Fruit fly (Drosophila melanogaster) whole organism, pupa: Measurements from ENCODE around the gene CG33346.

Experiments used
- CG10348 ChIP-seq: fragments of 200-800 bp; sonication (Bioruptor generic); IDR thresholded peaks from 2 replicates; pipeline ENCODE4 v1.3.6; 2022; ENCODE audit warnings: missing biosample characterization, missing genetic modification characterization
- CG12605 ChIP-seq: fragments of 200-800 bp; sonication (Bioruptor generic); IDR thresholded peaks from 2 replicates; pipeline ENCODE4 v1.3.6; 2022; ENCODE audit warnings: missing biosample characterization, missing genetic modification characterization
- CG14655 ChIP-seq: fragments of 200-800 bp; sonication (Bioruptor generic); optimal IDR thresholded peaks from 3 replicates; lab custom pipeline; 2017; ENCODE audit warnings: mild to moderate bottlenecking, missing biosample characterization, missing genetic modification reagents, missing genetic modification characterization
- CG15710 ChIP-seq: fragments of 200-800 bp; sonication (Bioruptor generic); optimal IDR thresholded peaks from 2 replicates; lab custom pipeline; 2018; ENCODE audit warnings: missing biosample characterization, mild to moderate bottlenecking, missing genetic modification characterization, moderate library complexity
- CG17806 ChIP-seq: fragments of 200-800 bp; sonication (Bioruptor generic); optimal IDR thresholded peaks from 2 replicates; lab custom pipeline; 2018; ENCODE audit warnings: missing biosample characterization, mild to moderate bottlenecking, missing genetic modification characterization, moderate library complexity
- CG32121 ChIP-seq: fragments of 200-800 bp; sonication (Bioruptor generic); IDR thresholded peaks from 2 replicates; pipeline ENCODE4 v1.3.6; 2022; ENCODE audit warnings: missing biosample characterization, missing genetic modification characterization
- CG34367 ChIP-seq: fragments of 200-800 bp; sonication (Bioruptor generic); optimal IDR thresholded peaks from 2 replicates; lab custom pipeline; 2018; ENCODE audit warnings: missing biosample characterization, mild to moderate bottlenecking, missing genetic modification characterization
- CG4496 ChIP-seq: fragments of 200-800 bp; sonication (Bioruptor generic); IDR thresholded peaks from 3 replicates; pipeline ENCODE4 v1.3.6; 2022; ENCODE audit warnings: missing biosample characterization, missing genetic modification characterization
- CG8159 ChIP-seq: fragments of 200-800 bp; sonication (Bioruptor generic); optimal IDR thresholded peaks from 3 replicates; lab custom pipeline; 2018; ENCODE audit warnings: missing biosample characterization, mild to moderate bottlenecking, missing genetic modification characterization, moderate library complexity
- CG8301 ChIP-seq: fragments of 200-800 bp; sonication (Bioruptor generic); optimal IDR thresholded peaks from 2 replicates; lab custom pipeline; 2018; ENCODE audit warnings: missing biosample characterization, mild to moderate bottlenecking, missing genetic modification characterization
- CG9948 ChIP-seq: fragments of 200-800 bp; sonication (Bioruptor generic); optimal IDR thresholded peaks from 2 replicates; lab custom pipeline; 2018; ENCODE audit warnings: missing biosample characterization, mild to moderate bottlenecking, missing genetic modification characterization, moderate library complexity
- EcR ChIP-seq: fragments of 200-800 bp; sonication (Bioruptor generic); optimal IDR thresholded peaks from 3 replicates; lab custom pipeline; 2019; ENCODE audit warnings: missing biosample characterization, missing genetic modification characterization, mild to moderate bottlenecking, moderate library complexity, missing genetic modification reagents
- Ets98B ChIP-seq: fragments of 200-800 bp; sonication (Bioruptor generic); IDR thresholded peaks from 2 replicates; pipeline ENCODE4 v1.3.6; 2022; ENCODE audit warnings: missing biosample characterization, missing genetic modification characterization
- Pif1A ChIP-seq: fragments of 200-800 bp; sonication (Bioruptor generic); optimal IDR thresholded peaks from 3 replicates; lab custom pipeline; 2016; ENCODE audit warnings: missing biosample characterization, missing genetic modification characterization
- Pif1B ChIP-seq: fragments of 200-800 bp; sonication (Bioruptor generic); optimal IDR thresholded peaks from 3 replicates; lab custom pipeline; 2016; ENCODE audit warnings: missing biosample characterization, missing genetic modification characterization
- Snoo ChIP-seq: fragments of 200-800 bp; sonication (Bioruptor generic); optimal IDR thresholded peaks from 3 replicates; lab custom pipeline; 2017; ENCODE audit warnings: missing biosample characterization, mild to moderate bottlenecking, missing genetic modification characterization, inconsistent platforms
- fd96Ca ChIP-seq: fragments of 200-800 bp; sonication (Bioruptor generic); IDR thresholded peaks from 3 replicates; pipeline ENCODE4 v1.3.6; 2022; ENCODE audit warnings: missing biosample characterization, missing genetic modification characterization
- gl ChIP-seq: fragments of 200-800 bp; sonication (Bioruptor generic); optimal IDR thresholded peaks from 2 replicates; lab custom pipeline; 2018; ENCODE audit warnings: missing biosample characterization, mild to moderate bottlenecking, missing genetic modification characterization
- rn ChIP-seq: fragments of 200-800 bp; sonication (Bioruptor generic); IDR thresholded peaks from 2 replicates; pipeline ENCODE4 v1.3.6; 2022; ENCODE audit warnings: missing biosample characterization, missing genetic modification characterization

CG33346 gene

dm6 chr3R:28687969-28688368 is 18.9 kb downstream of the CG33346 start:
- no peak for TF ChIP-seq CG10348 (GFP tag; lab: Robert Waterston, UW)

dm6 chr3R:28695993-28696392 is 27.0 kb downstream of the CG33346 start, which contains the start of gene htt:
TSS of gene htt (plus strand) at chr3R:28696242.
- TF ChIP-seq CG14655 (GFP tag; lab: Kevin White, UChicago) (no peak), Pif1B (GFP tag; lab: Kevin White, UChicago) (no peak), CG8301 (no peak), fd96Ca (GFP tag; lab: Robert Waterston, UW) (no peak), Snoo (no peak), CG32121 (GFP tag; lab: Robert Waterston, UW) (no peak), CG15710 (tag; lab: Kevin White, UChicago) (no peak), CG8159 (no peak), CG34367 (tag; lab: Kevin White, UChicago) (no peak), EcR (GFP tag; lab: Kevin White, UChicago) (no peak), CG17806 (tag; lab: Kevin White, UChicago) (no peak), gl (tag; lab: Kevin White, UChicago) (no peak), CG4496 (no peak), Pif1A (no peak), rn (GFP tag; lab: Robert Waterston, UW) (no peak), Ets98B (GFP tag; lab: Robert Waterston, UW) (no peak), CG12605 (GFP tag; lab: Robert Waterston, UW) (no peak), CG10348 (GFP tag; lab: Robert Waterston, UW) (no peak), CG9948 (tag; lab: Kevin White, UChicago) (no peak)
